Worm (Caenorhabditis elegans) whole organism, L2 larva: Measurements from ENCODE around the gene ZC239.15.

Source experiments
- nhr-23 ChIP-seq: fragments of 150-350 bp; optimal IDR thresholded peaks from 2 replicates; lab custom pipeline; 2014; ENCODE audit warnings: missing biosample characterization, missing genetic modification reagents, missing genetic modification characterization
- nhr-237 ChIP-seq: fragments of 150-350 bp; optimal IDR thresholded peaks from 2 replicates; lab custom pipeline; 2014; ENCODE audit warnings: missing biosample characterization, missing genetic modification characterization
- sem-4 ChIP-seq: fragments of 150-350 bp; optimal IDR thresholded peaks from 2 replicates; lab custom pipeline; 2014; ENCODE audit warnings: missing biosample characterization, missing genetic modification reagents, missing genetic modification characterization
- ztf-1 ChIP-seq: fragments of 200-800 bp; sonication (Bioruptor generic); conservative IDR thresholded peaks from 2 replicates; pipeline ENCODE4 v1.3.6; 2022; ENCODE audit warnings: missing genetic modification characterization, missing compliant biosample characterization

ce11 chrII:3234725-3235124, 10.2 kb upstream of the ZC239.15 start, which contains the start of gene C17F4.8:
- TF ChIP-seq ztf-1 (GFP tag; lab: Robert Waterston, UW) = no peak
- no peak for TF ChIP-seq nhr-237 (tag; lab: Kevin White, UChicago)
- TF ChIP-seq nhr-23 (tag; lab: Kevin White, UChicago) = no peak
- no peak for TF ChIP-seq sem-4 (tag; lab: Kevin White, UChicago)
